Worm (Caenorhabditis elegans): ENCODE measurements around the gene ttr-10.

DNA sequence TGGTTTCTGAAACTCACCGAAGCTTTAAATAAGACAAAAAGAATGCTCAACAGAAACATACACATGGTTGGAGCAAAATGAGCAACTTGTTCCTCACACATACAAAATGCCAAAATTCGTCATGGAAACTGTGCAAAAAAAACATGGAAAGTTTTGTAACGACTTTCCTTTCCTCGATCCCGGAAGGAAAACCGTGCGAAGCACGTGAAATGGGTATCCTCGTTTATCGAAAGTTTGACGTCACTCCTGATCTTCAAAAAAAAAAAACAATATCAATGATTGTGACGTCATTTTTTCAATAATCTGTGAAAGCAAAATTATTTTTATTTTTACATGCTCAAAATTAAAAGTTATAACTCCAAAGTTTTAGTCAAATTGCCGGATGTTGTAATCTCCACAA is 16.6 kb upstream of the ttr-10 start, which contains the start of gene clec-212:
- no peak for TF ChIP-seq ekl-4 (GFP tag; IDR thresholded peaks at IDR 0.05)
- no peak for TF ChIP-seq repo-1 (tag; optimal IDR thresholded peaks at IDR 0.05)
- TF ChIP-seq pha-4 (tag; optimal IDR thresholded peaks at IDR 0.05), result no peak
- TF ChIP-seq madf-10 (tag; optimal IDR thresholded peaks at IDR 0.05), result no peak
- TF ChIP-seq attf-6 (GFP tag; IDR thresholded peaks at IDR 0.05), result no peak
- TF ChIP-seq rpc-1 (optimal IDR thresholded peaks at IDR 0.05), result no peak
- TF ChIP-seq rpc-1 (tag; optimal IDR thresholded peaks at IDR 0.05), result no peak
- no peak for TF ChIP-seq egl-18 (GFP tag; IDR thresholded peaks at IDR 0.05)
- TF ChIP-seq madf-3 (GFP tag; IDR thresholded peaks at IDR 0.05), result no peak
- TF ChIP-seq atf-7 (tag; optimal IDR thresholded peaks at IDR 0.05), result no peak
- TF ChIP-seq F37B4.10 (GFP tag; IDR thresholded peaks at IDR 0.05), result no peak
- no peak for TF ChIP-seq lin-35 (GFP tag; optimal IDR thresholded peaks at IDR 0.05)

Measured in whole organism, young adult.